Worm (Caenorhabditis elegans): Measurements from ENCODE around the gene rpoa-12.

rpoa-12 gene

DNA sequence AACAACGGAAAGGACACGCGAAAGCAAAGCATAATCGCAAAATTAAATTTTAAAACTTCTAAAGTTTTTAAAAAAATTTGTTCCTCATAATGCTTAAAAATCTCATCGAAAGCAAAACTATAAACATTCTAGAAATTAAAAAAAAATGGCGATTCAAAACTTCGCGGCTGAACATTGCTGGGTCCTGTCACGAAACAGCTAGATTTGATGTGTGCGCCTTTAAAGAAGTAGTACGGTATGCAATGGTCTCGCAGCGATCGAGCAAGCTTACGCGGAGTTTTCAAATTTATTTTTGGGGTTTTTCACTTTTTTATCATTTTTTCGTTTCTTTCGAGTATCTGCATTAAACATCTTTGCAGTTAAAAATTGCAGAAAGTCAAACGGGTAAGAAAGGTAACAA is 34.0 kb upstream of the rpoa-12 start, which contains the start of gene coh-3:
coh-3 (plus strand) TSS at position 353 of the 400 bp plus-strand sequence.
- TF ChIP-seq ztf-23 (GFP tag; IDR thresholded peaks at IDR 0.05) (no peak), cog-1 (tag; optimal IDR thresholded peaks at IDR 0.05) (no peak), flt-1 (GFP tag; IDR thresholded peaks at IDR 0.05) (no peak), ref-1 (GFP tag; conservative IDR thresholded peaks at IDR 0.05) (no peak), klf-2 (GFP tag; conservative IDR thresholded peaks at IDR 0.05) (no peak), T22C8.4 (GFP tag; IDR thresholded peaks at IDR 0.05) (no peak), tab-1 (GFP tag; IDR thresholded peaks at IDR 0.05) (no peak)

DNA sequence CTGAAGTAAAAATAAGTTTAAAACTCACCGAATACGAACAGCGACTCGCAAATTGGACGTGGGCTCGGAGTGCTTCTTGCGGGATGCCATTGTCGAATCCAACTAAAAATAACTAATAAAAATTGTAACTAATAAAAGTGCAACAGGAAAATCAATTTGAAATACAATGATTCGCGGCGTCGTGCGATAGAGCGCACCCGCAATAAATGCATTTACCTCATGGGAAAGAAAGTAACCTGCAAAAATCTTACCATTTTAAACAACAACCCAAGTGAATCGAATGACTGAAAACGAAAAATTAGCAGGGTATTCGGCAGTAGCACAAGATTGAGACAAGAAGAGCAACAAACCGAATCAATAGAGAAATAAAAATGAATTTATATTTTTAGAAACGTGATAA is 33.5 kb upstream of the rpoa-12 start, which contains the start of gene bmk-1:
bmk-1 (minus strand) TSS at position 359 of the 400 bp plus-strand sequence.
- TF ChIP-seq ref-1 (GFP tag; conservative IDR thresholded peaks at IDR 0.05) (no peak), flt-1 (GFP tag; IDR thresholded peaks at IDR 0.05) (no peak), klf-2 (GFP tag; conservative IDR thresholded peaks at IDR 0.05) (no peak), med-1 (GFP tag; optimal IDR thresholded peaks at IDR 0.05; ENCODE audit: insufficient read depth) (no peak), ztf-23 (GFP tag; IDR thresholded peaks at IDR 0.05) (no peak), ztf-29 (GFP tag; IDR thresholded peaks at IDR 0.05) (no peak), tab-1 (GFP tag; IDR thresholded peaks at IDR 0.05) (no peak)

DNA sequence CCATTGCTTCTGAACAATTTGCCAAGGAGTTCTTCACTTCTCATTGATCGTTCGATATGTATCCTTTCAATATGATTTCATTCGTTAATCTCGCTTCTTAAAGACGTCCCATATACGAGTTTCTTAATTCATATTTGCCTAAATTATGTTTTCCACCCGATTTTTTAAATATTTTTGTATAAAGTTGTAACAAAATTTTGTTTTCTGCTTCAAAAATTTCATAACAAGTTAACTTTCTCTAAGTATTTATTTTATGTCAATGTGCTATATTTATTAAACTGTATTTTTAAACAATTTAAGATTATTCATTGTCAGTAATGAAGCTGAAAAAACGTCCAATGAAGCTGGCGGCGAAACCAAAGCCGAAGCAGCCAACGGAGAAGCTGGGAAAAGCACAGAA is 26.3 kb upstream of the rpoa-12 start, which contains the start of gene F23B12.7:
F23B12.7 (plus strand) TSS at position 301 of the 400 bp plus-strand sequence.
- TF ChIP-seq tab-1 (GFP tag; IDR thresholded peaks at IDR 0.05): no peak
- no peak for TF ChIP-seq klf-2 (GFP tag; conservative IDR thresholded peaks at IDR 0.05)
- no peak for TF ChIP-seq cog-1 (tag; optimal IDR thresholded peaks at IDR 0.05)
- TF ChIP-seq T22C8.4 (GFP tag; IDR thresholded peaks at IDR 0.05): no peak
- TF ChIP-seq ztf-23 (GFP tag; IDR thresholded peaks at IDR 0.05): no peak
- TF ChIP-seq med-1 (GFP tag; optimal IDR thresholded peaks at IDR 0.05; ENCODE audit: insufficient read depth): no peak
- no peak for TF ChIP-seq ref-1 (GFP tag; conservative IDR thresholded peaks at IDR 0.05)
- TF ChIP-seq ztf-29 (GFP tag; IDR thresholded peaks at IDR 0.05): no peak
- TF ChIP-seq flt-1 (GFP tag; IDR thresholded peaks at IDR 0.05): no peak

DNA sequence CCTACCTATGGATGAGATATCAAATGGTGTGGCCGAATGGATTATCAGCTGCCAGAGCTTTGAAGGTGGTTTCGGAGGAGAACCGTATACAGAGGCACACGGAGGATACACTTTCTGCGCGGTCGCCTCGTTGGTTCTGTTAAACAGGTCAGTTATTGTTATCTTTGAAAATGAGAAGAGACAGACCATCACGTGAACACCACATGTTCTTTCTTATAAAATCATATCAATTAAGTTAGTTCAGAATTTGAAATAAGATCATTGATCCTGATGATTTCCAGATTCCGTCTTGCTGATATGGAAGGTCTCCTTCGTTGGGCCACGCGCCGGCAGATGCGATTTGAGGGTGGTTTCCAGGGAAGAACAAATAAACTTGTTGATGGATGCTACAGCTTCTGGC is 25.6 kb upstream of the rpoa-12 start:
- no peak for TF ChIP-seq med-1 (GFP tag; optimal IDR thresholded peaks at IDR 0.05; ENCODE audit: insufficient read depth)
- TF ChIP-seq ztf-23 (GFP tag; IDR thresholded peaks at IDR 0.05): no peak
- TF ChIP-seq ref-1 (GFP tag; conservative IDR thresholded peaks at IDR 0.05): no peak
- TF ChIP-seq tab-1 (GFP tag; IDR thresholded peaks at IDR 0.05): no peak
- no peak for TF ChIP-seq klf-2 (GFP tag; conservative IDR thresholded peaks at IDR 0.05)
- no peak for TF ChIP-seq ztf-29 (GFP tag; IDR thresholded peaks at IDR 0.05)
- TF ChIP-seq T22C8.4 (GFP tag; IDR thresholded peaks at IDR 0.05): no peak
- no peak for TF ChIP-seq cog-1 (tag; optimal IDR thresholded peaks at IDR 0.05)
- no peak for TF ChIP-seq flt-1 (GFP tag; IDR thresholded peaks at IDR 0.05)

- TF ChIP-seq ref-1 (GFP tag; conservative IDR thresholded peaks at IDR 0.05) (no peak), tab-1 (GFP tag; IDR thresholded peaks at IDR 0.05) (no peak), flt-1 (GFP tag; IDR thresholded peaks at IDR 0.05) (no peak), ztf-29 (GFP tag; IDR thresholded peaks at IDR 0.05) (no peak), ztf-23 (GFP tag; IDR thresholded peaks at IDR 0.05) (no peak), klf-2 (GFP tag; conservative IDR thresholded peaks at IDR 0.05) (no peak), med-1 (GFP tag; optimal IDR thresholded peaks at IDR 0.05; ENCODE audit: insufficient read depth) (no peak), T22C8.4 (GFP tag; IDR thresholded peaks at IDR 0.05) (no peak), cog-1 (tag; optimal IDR thresholded peaks at IDR 0.05) (no peak)
Measured at ce11 chrV:14447240-14447763, 24.2 kb upstream of the rpoa-12 start, which contains the start of the genes dlat-1 and fntb-1. TSS of gene dlat-1 (minus strand) at chrV:14447290. TSS of gene fntb-1 (plus strand) at chrV:14447651.

DNA sequence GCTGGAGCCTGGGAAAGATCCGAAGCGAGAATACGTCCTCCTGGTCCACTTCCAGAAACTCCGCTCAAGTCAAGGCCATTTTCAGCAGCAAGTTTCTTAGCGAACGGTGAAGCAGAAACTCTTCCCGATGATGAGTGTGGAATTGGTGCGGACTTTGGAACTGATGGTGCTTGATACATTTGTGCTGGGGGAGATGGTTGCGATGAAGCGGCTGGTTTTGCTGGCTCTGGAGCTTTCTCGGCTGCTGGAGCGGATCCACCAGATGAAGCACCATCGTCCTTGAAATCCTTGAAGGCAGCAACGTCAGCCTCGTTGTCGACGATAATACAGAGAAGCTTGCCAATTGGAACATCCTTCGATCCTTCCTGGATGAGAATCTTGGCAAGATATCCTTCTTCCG is 23.3 kb upstream of the rpoa-12 start:
- TF ChIP-seq ztf-29 (GFP tag; IDR thresholded peaks at IDR 0.05) (no peak), cog-1 (tag; optimal IDR thresholded peaks at IDR 0.05) (no peak), T22C8.4 (GFP tag; IDR thresholded peaks at IDR 0.05) (no peak), klf-2 (GFP tag; conservative IDR thresholded peaks at IDR 0.05) (no peak), ztf-23 (GFP tag; IDR thresholded peaks at IDR 0.05) (no peak), tab-1 (GFP tag; IDR thresholded peaks at IDR 0.05) (no peak), med-1 (GFP tag; optimal IDR thresholded peaks at IDR 0.05; ENCODE audit: insufficient read depth) (no peak), ref-1 (GFP tag; conservative IDR thresholded peaks at IDR 0.05) (no peak), flt-1 (GFP tag; IDR thresholded peaks at IDR 0.05) (no peak)

- TF ChIP-seq ztf-23 (GFP tag; IDR thresholded peaks at IDR 0.05) (peak; percentile 63), tab-1 (GFP tag; IDR thresholded peaks at IDR 0.05) (0 out of 2 replicates have a peak, but pooled peaks have one; percentile 14)
Measured at ce11 chrV:14443471-14444015, 20.4 kb upstream of the rpoa-12 start.

ce11 chrV:14440841-14441240 is 17.7 kb upstream of the rpoa-12 start, which contains the start of gene F23B12.4:
TSS of gene F23B12.4 (plus strand) at chrV:14441141.
- TF ChIP-seq klf-2 (GFP tag; conservative IDR thresholded peaks at IDR 0.05) (no peak), tab-1 (GFP tag; IDR thresholded peaks at IDR 0.05) (no peak), flt-1 (GFP tag; IDR thresholded peaks at IDR 0.05) (no peak), ztf-29 (GFP tag; IDR thresholded peaks at IDR 0.05) (no peak), med-1 (GFP tag; optimal IDR thresholded peaks at IDR 0.05; ENCODE audit: insufficient read depth) (no peak)

- TF ChIP-seq cog-1 (tag; optimal IDR thresholded peaks at IDR 0.05) (no peak), T22C8.4 (GFP tag; IDR thresholded peaks at IDR 0.05) (no peak), klf-2 (GFP tag; conservative IDR thresholded peaks at IDR 0.05) (no peak), med-1 (GFP tag; optimal IDR thresholded peaks at IDR 0.05; ENCODE audit: insufficient read depth) (no peak), ref-1 (GFP tag; conservative IDR thresholded peaks at IDR 0.05) (no peak), tab-1 (GFP tag; IDR thresholded peaks at IDR 0.05) (no peak), ztf-23 (GFP tag; IDR thresholded peaks at IDR 0.05) (no peak), ztf-29 (GFP tag; IDR thresholded peaks at IDR 0.05) (no peak), flt-1 (GFP tag; IDR thresholded peaks at IDR 0.05) (no peak)
Measured at ce11 chrV:14439236-14439635, 16.1 kb upstream of the rpoa-12 start.
